Worm (Caenorhabditis elegans): ENCODE measurements around the gene Y37E11AM.2.

- TF ChIP-seq zag-1 (tag; optimal IDR thresholded peaks at IDR 0.05): no peak
- no peak for TF ChIP-seq elt-3 (tag; optimal IDR thresholded peaks at IDR 0.05)
- no peak for TF ChIP-seq aly-2 (tag; optimal IDR thresholded peaks at IDR 0.05)
- no peak for TF ChIP-seq ceh-9 (tag; optimal IDR thresholded peaks at IDR 0.05)
- TF ChIP-seq unc-62 (GFP tag; optimal IDR thresholded peaks at IDR 0.05): no peak
- no peak for TF ChIP-seq ceh-82 (tag; optimal IDR thresholded peaks at IDR 0.05)
- no peak for TF ChIP-seq unc-39 (tag; optimal IDR thresholded peaks at IDR 0.05)
- TF ChIP-seq nhr-76 (tag; optimal IDR thresholded peaks at IDR 0.05): no peak
- no peak for TF ChIP-seq fos-1 (tag; optimal IDR thresholded peaks at IDR 0.05)
- TF ChIP-seq egl-27 (tag; optimal IDR thresholded peaks at IDR 0.05): no peak
- TF ChIP-seq nhr-12 (tag; optimal IDR thresholded peaks at IDR 0.05): no peak
- no peak for TF ChIP-seq nfya-1 (tag; optimal IDR thresholded peaks at IDR 0.05; ENCODE audit: insufficient read depth)
- TF ChIP-seq jun-1 (tag; optimal IDR thresholded peaks at IDR 0.05): no peak
Measured at ce11 chrIV:3755921-3756320, 30.7 kb upstream of the Y37E11AM.2 start, which contains the start of gene best-20.
